Fruit fly (Drosophila melanogaster) whole organism, prepupa: Measurements from ENCODE around the gene CG14932.

Experiments
- CG11762 ChIP-seq: fragments of 200-800 bp; sonication (Bioruptor generic); optimal IDR thresholded peaks from 3 replicates; lab custom pipeline; 2016; ENCODE audit warnings: missing biosample characterization, missing genetic modification characterization; ENCODE audit not compliant: insufficient read depth
- Eip93F ChIP-seq: fragments of 200-800 bp; sonication (Bioruptor generic); optimal IDR thresholded peaks from 2 replicates; lab custom pipeline; 2016; ENCODE audit warnings: missing biosample characterization, mild to moderate bottlenecking, missing genetic modification characterization
- OdsH ChIP-seq: fragments of 200-800 bp; sonication (Bioruptor generic); optimal IDR thresholded peaks from 3 replicates; lab custom pipeline; 2016; ENCODE audit warnings: missing biosample characterization, missing genetic modification characterization
- fd59A ChIP-seq: fragments of 200-800 bp; sonication (Bioruptor generic); optimal IDR thresholded peaks from 2 replicates; lab custom pipeline; 2017; ENCODE audit warnings: missing biosample characterization, mild to moderate bottlenecking, missing genetic modification characterization, missing genetic modification reagents
- net ChIP-seq: fragments of 200-800 bp; sonication (Bioruptor generic); optimal IDR thresholded peaks from 3 replicates; lab custom pipeline; 2016; ENCODE audit warnings: missing biosample characterization, missing genetic modification characterization

- TF ChIP-seq Eip93F (GFP tag; lab: Kevin White, UChicago), result no peak
- no peak for TF ChIP-seq net (GFP tag; lab: Kevin White, UChicago)
- TF ChIP-seq CG11762 (GFP tag; lab: Kevin White, UChicago), result no peak
- TF ChIP-seq fd59A, result no peak
- no peak for TF ChIP-seq OdsH (GFP tag; lab: Kevin White, UChicago)
Measured at dm6 chr2L:11789690-11790089, at the start of gene CG14932.
